Worm (Caenorhabditis elegans) whole organism, L4 larva: Measurements from ENCODE around the gene nhx-4.

ENCODE experiments used
- D1046.2 ChIP-seq: fragments of 200-800 bp; sonication (Bioruptor generic); IDR thresholded peaks from 2 replicates; pipeline ENCODE4 v1.3.6; 2022; ENCODE audit warnings: missing genetic modification characterization, missing compliant biosample characterization
- R02D3.7 ChIP-seq: fragments of 150-350 bp; sonication (generic microtip); optimal IDR thresholded peaks from 3 replicates; lab custom pipeline; 2014; ENCODE audit warnings: missing biosample characterization, missing genetic modification characterization
- Y48G9A.11 ChIP-seq: fragments of 200-800 bp; sonication (Bioruptor generic); IDR thresholded peaks from 2 replicates; pipeline ENCODE4 v1.3.6; 2022; ENCODE audit warnings: missing genetic modification reagents, missing genetic modification characterization, missing compliant biosample characterization
- ZK546.5 ChIP-seq, 2 experiments: sonication (generic microtip); optimal IDR thresholded peaks; 2 replicates each; lab custom pipeline; 2017; ENCODE audit warnings: missing biosample characterization in 2 of 2, missing genetic modification characterization in 2 of 2
- aha-1 ChIP-seq: fragments of 150-350 bp; peaks from one replicate; lab custom pipeline; 2014; ENCODE audit warnings: missing biosample characterization, missing genetic modification characterization
- arid-1 ChIP-seq: fragments of 200-800 bp; sonication (Bioruptor generic); conservative IDR thresholded peaks from 2 replicates; pipeline ENCODE4 v1.3.6; 2022; ENCODE audit warnings: missing genetic modification reagents, missing genetic modification characterization, missing compliant biosample characterization
- attf-4 ChIP-seq: sonication (generic microtip); optimal IDR thresholded peaks from 3 replicates; lab custom pipeline; 2017; ENCODE audit warnings: missing biosample characterization, missing genetic modification characterization
- ceh-20 ChIP-seq: fragments of 200-800 bp; sonication (Bioruptor generic); IDR thresholded peaks from 2 replicates; pipeline ENCODE4 v1.3.6; 2022; ENCODE audit warnings: missing genetic modification reagents, missing genetic modification characterization, missing compliant biosample characterization
- ceh-32 ChIP-seq: sonication (generic microtip); optimal IDR thresholded peaks from 2 replicates; lab custom pipeline; 2016; ENCODE audit warnings: mild to moderate bottlenecking, missing genetic modification characterization, missing compliant biosample characterization; ENCODE audit not compliant: poor library complexity
- daf-19 ChIP-seq: fragments of 200-800 bp; sonication (Bioruptor generic); conservative IDR thresholded peaks from 2 replicates; pipeline ENCODE4 v1.3.6; 2022; ENCODE audit warnings: missing genetic modification characterization, missing compliant biosample characterization
- dmd-6 ChIP-seq: fragments of 200-800 bp; sonication (Bioruptor generic); IDR thresholded peaks from 2 replicates; pipeline ENCODE4 v1.3.6; 2022; ENCODE audit warnings: missing genetic modification reagents, missing genetic modification characterization, missing compliant biosample characterization
- dmd-8 ChIP-seq: fragments of 200-800 bp; sonication (Bioruptor generic); IDR thresholded peaks from 2 replicates; pipeline ENCODE4 v1.3.6; 2022; ENCODE audit warnings: missing genetic modification characterization, missing compliant biosample characterization
- dmd-9 ChIP-seq: fragments of 200-800 bp; sonication (Bioruptor generic); IDR thresholded peaks from 2 replicates; pipeline ENCODE4 v1.3.6; 2022; ENCODE audit warnings: missing genetic modification reagents, missing genetic modification characterization, missing compliant biosample characterization
- dpl-1 ChIP-seq: fragments of 150-350 bp; optimal IDR thresholded peaks from 2 replicates; lab custom pipeline; 2014; ENCODE audit warnings: missing biosample characterization, missing genetic modification reagents, missing genetic modification characterization
- duxl-1 ChIP-seq: sonication (generic microtip); optimal IDR thresholded peaks from 2 replicates; lab custom pipeline; 2016; ENCODE audit warnings: mild to moderate bottlenecking, missing genetic modification characterization, moderate library complexity, missing compliant biosample characterization; ENCODE audit not compliant: poor library complexity
- fos-1 ChIP-seq: fragments of 150-350 bp; optimal IDR thresholded peaks from 2 replicates; lab custom pipeline; 2014; ENCODE audit warnings: missing biosample characterization, missing genetic modification characterization
- hlh-30 ChIP-seq: sonication (generic microtip); optimal IDR thresholded peaks from 2 replicates; lab custom pipeline; 2017; ENCODE audit warnings: antibody characterized with exemption, mild to moderate bottlenecking, missing genetic modification characterization, missing compliant biosample characterization; ENCODE audit not compliant: insufficient read depth
- hmg-1.1 ChIP-seq: fragments of 200-800 bp; sonication (Bioruptor generic); IDR thresholded peaks from 2 replicates; pipeline ENCODE4 v1.3.6; 2022; ENCODE audit warnings: missing genetic modification reagents, missing genetic modification characterization, missing compliant biosample characterization
- lin-1 ChIP-seq: fragments of 200-800 bp; sonication (Bioruptor generic); IDR thresholded peaks from 2 replicates; pipeline ENCODE4 v1.3.6; 2022; ENCODE audit warnings: missing genetic modification reagents, missing genetic modification characterization, missing compliant biosample characterization
- lin-15B ChIP-seq: fragments of 150-350 bp; sonication (generic microtip); optimal IDR thresholded peaks from 3 replicates; lab custom pipeline; 2014; ENCODE audit warnings: missing biosample characterization, missing genetic modification characterization
- lsy-2 ChIP-seq, 2 experiments: fragments of 150-350 bp in 1 of 2; sonication (generic microtip) in 1 of 2; optimal IDR thresholded peaks; 2 replicates each; lab custom pipeline; 2014 to 2017; ENCODE audit warnings: missing biosample characterization in 2 of 2, missing genetic modification characterization in 2 of 2
- mxl-2 ChIP-seq: fragments of 200-800 bp; sonication (Bioruptor generic); conservative IDR thresholded peaks from 2 replicates; pipeline ENCODE4 v1.3.6; 2022; ENCODE audit warnings: missing genetic modification reagents, missing genetic modification characterization, missing compliant biosample characterization
- nhr-102 ChIP-seq: sonication (generic microtip); optimal IDR thresholded peaks from 2 replicates; lab custom pipeline; 2016; ENCODE audit warnings: mild to moderate bottlenecking, missing genetic modification characterization, moderate library complexity, missing compliant biosample characterization
- nhr-111 ChIP-seq: fragments of 200-800 bp; sonication (Bioruptor generic); optimal IDR thresholded peaks from 2 replicates; lab custom pipeline; 2018; ENCODE audit warnings: mild to moderate bottlenecking, missing genetic modification characterization, missing compliant biosample characterization
- nhr-237 ChIP-seq: sonication (generic microtip); optimal IDR thresholded peaks from 2 replicates; lab custom pipeline; 2017; ENCODE audit warnings: missing biosample characterization, missing genetic modification characterization
- nhr-42 ChIP-seq: fragments of 200-800 bp; sonication (Bioruptor generic); IDR thresholded peaks from 2 replicates; pipeline ENCODE4 v1.3.6; 2022; ENCODE audit warnings: missing genetic modification characterization, missing compliant biosample characterization
- nhr-48 ChIP-seq: sonication (generic microtip); optimal IDR thresholded peaks from 2 replicates; lab custom pipeline; 2016; ENCODE audit warnings: mild to moderate bottlenecking, missing genetic modification characterization, missing compliant biosample characterization
- nhr-6 ChIP-seq: fragments of 150-350 bp; optimal IDR thresholded peaks from 2 replicates; lab custom pipeline; 2014; ENCODE audit warnings: missing biosample characterization, missing genetic modification characterization
- saeg-2 ChIP-seq: fragments of 200-800 bp; sonication (Bioruptor generic); IDR thresholded peaks from 2 replicates; pipeline ENCODE4 v1.3.6; 2022; ENCODE audit warnings: missing genetic modification reagents, missing genetic modification characterization, missing compliant biosample characterization
- sdz-12 ChIP-seq: fragments of 200-800 bp; sonication (Bioruptor generic); optimal IDR thresholded peaks from 2 replicates; lab custom pipeline; 2018; ENCODE audit warnings: mild to moderate bottlenecking, missing genetic modification characterization, missing compliant biosample characterization
- snpc-1.2 ChIP-seq: fragments of 200-800 bp; sonication (Bioruptor generic); IDR thresholded peaks from 2 replicates; pipeline ENCODE4 v1.3.6; 2022; ENCODE audit warnings: missing genetic modification reagents, missing genetic modification characterization, missing compliant biosample characterization
- spr-3 ChIP-seq: fragments of 200-800 bp; sonication (Bioruptor generic); optimal IDR thresholded peaks from 2 replicates; lab custom pipeline; 2018; ENCODE audit warnings: mild to moderate bottlenecking, missing genetic modification characterization, missing compliant biosample characterization
- unc-62 ChIP-seq, 3 experiments: fragments of 150-350 bp in 1 of 3; sonication (generic microtip); optimal IDR thresholded peaks in 2 of 3; peaks in 1 of 3; 1 replicate in 1 of 3; 2 replicates in 2 of 3; lab custom pipeline; 2014 to 2017; ENCODE audit warnings: missing biosample characterization in 3 of 3, missing genetic modification characterization in 3 of 3, missing genetic modification reagents in 3 of 3, missing genotype in 1 of 3
- vab-7 ChIP-seq: fragments of 200-800 bp; sonication (Bioruptor generic); IDR thresholded peaks from 2 replicates; pipeline ENCODE4 v1.3.6; 2022; ENCODE audit warnings: missing genetic modification reagents, missing genetic modification characterization, missing compliant biosample characterization
- zfp-3 ChIP-seq: fragments of 200-800 bp; sonication (Bioruptor generic); conservative IDR thresholded peaks from 2 replicates; pipeline ENCODE4 v1.3.6; 2022; ENCODE audit warnings: missing genetic modification reagents, missing genetic modification characterization, missing compliant biosample characterization
- zip-11 ChIP-seq: fragments of 200-800 bp; sonication (Bioruptor generic); IDR thresholded peaks from 2 replicates; pipeline ENCODE4 v1.3.6; 2022; ENCODE audit warnings: missing genetic modification characterization, missing compliant biosample characterization
- zip-2 ChIP-seq: fragments of 150-350 bp; optimal IDR thresholded peaks from 2 replicates; lab custom pipeline; 2014; ENCODE audit warnings: missing biosample characterization, missing genetic modification characterization
- ztf-11 ChIP-seq: fragments of 150-350 bp; optimal IDR thresholded peaks from 2 replicates; lab custom pipeline; 2014; ENCODE audit warnings: missing biosample characterization, missing genetic modification characterization

nhx-4 gene

ce11 chrX:6935430-6935829, 21.3 kb downstream of the nhx-4 start, which contains the start of gene C16E9.2:
TSS of gene C16E9.2 (plus strand) at chrX:6935730.
- TF ChIP-seq unc-62 (GFP tag; optimal IDR thresholded peaks at IDR 0.05 in 1 of 2; lab: Kevin White, UChicago) (peak in 1 of 2 experiments; percentile 35), unc-62 (tag; optimal IDR thresholded peaks at IDR 0.05; lab: Kevin White, UChicago) (no peak), ceh-20 (GFP tag; lab: Robert Waterston, UW) (no peak)

- no peak for TF ChIP-seq nhr-237 (tag; lab: Kevin White, UChicago)
- TF ChIP-seq dmd-6 (GFP tag; lab: Robert Waterston, UW) = no peak
- TF ChIP-seq zip-2 (tag; lab: Kevin White, UChicago) = no peak
- TF ChIP-seq spr-3 (GFP tag; lab: Kevin White, UChicago) = no peak
- no peak for TF ChIP-seq dmd-8
- TF ChIP-seq nhr-111 (GFP tag; lab: Kevin White, UChicago) = no peak
- no peak for TF ChIP-seq duxl-1 (tag; lab: Kevin White, UChicago)
- peak in 1 of 2 experiments; percentile 93 for TF ChIP-seq unc-62 (GFP tag; optimal IDR thresholded peaks at IDR 0.05 in 1 of 2; lab: Kevin White, UChicago)
- TF ChIP-seq unc-62 (tag; optimal IDR thresholded peaks at IDR 0.05; lab: Kevin White, UChicago) = no peak
- TF ChIP-seq mxl-2 (GFP tag; lab: Robert Waterston, UW) = no peak
- TF ChIP-seq aha-1 (tag; lab: Kevin White, UChicago) = peak; percentile 8
Observed at ce11 chrX:6937742-6938141, 23.7 kb downstream of the nhx-4 start.

ce11 chrX:6939917-6940316, 25.8 kb downstream of the nhx-4 start, which contains the start of gene C16E9.1:
TSS of gene C16E9.1 (plus strand) at chrX:6940217.
- TF ChIP-seq ztf-11 (no peak), zfp-3 (GFP tag; lab: Robert Waterston, UW) (no peak), dmd-8 (no peak), vab-7 (GFP tag; lab: Robert Waterston, UW) (no peak), ZK546.5 (tag; optimal IDR thresholded peaks at IDR 0.05; lab: Kevin White, UChicago) (no peak), snpc-1.2 (GFP tag; lab: Robert Waterston, UW) (no peak), nhr-6 (no peak), D1046.2 (no peak), R02D3.7 (tag; lab: Kevin White, UChicago) (no peak), nhr-102 (tag; lab: Kevin White, UChicago) (no peak), nhr-48 (tag; lab: Kevin White, UChicago) (no peak), zip-11 (GFP tag; lab: Robert Waterston, UW) (no peak), Y48G9A.11 (no peak), hmg-1.1 (GFP tag; lab: Robert Waterston, UW) (no peak), dpl-1 (no peak), ceh-20 (GFP tag; lab: Robert Waterston, UW) (no peak), arid-1 (GFP tag; lab: Robert Waterston, UW) (no peak), attf-4 (no peak), ceh-32 (tag; lab: Kevin White, UChicago) (no peak)

- TF ChIP-seq unc-62 (GFP tag; optimal IDR thresholded peaks at IDR 0.05 in 1 of 2; lab: Kevin White, UChicago) (peak in 1 of 2 experiments; percentile 97), unc-62 (tag; optimal IDR thresholded peaks at IDR 0.05; lab: Kevin White, UChicago) (no peak), daf-19 (no peak), aha-1 (tag; lab: Kevin White, UChicago) (no peak), fos-1 (tag; lab: Kevin White, UChicago) (no peak), lsy-2 (tag; optimal IDR thresholded peaks at IDR 0.05; lab: Kevin White, UChicago) (no peak), attf-4 (no peak), saeg-2 (GFP tag; lab: Robert Waterston, UW) (no peak), lin-15B (no peak)
Observed at ce11 chrX:6940775-6941174, 26.7 kb downstream of the nhx-4 start.

ce11 chrX:6941711-6942110, 27.6 kb downstream of the nhx-4 start:
- TF ChIP-seq lin-1 (GFP tag; lab: Robert Waterston, UW) (no peak), sdz-12 (GFP tag; lab: Kevin White, UChicago) (no peak), zfp-3 (GFP tag; lab: Robert Waterston, UW) (no peak), dmd-9 (no peak), hlh-30 (tag; lab: Kevin White, UChicago) (peak; percentile 27), nhr-42 (GFP tag; lab: Robert Waterston, UW) (no peak)
